Fruit fly (Drosophila melanogaster) whole organism, wandering third instar larva: Measurements from ENCODE around the gene CG31904.

ENCODE experiments used
- Abd-B ChIP-seq: fragments of >200 bp; optimal IDR thresholded peaks from 2 replicates; lab custom pipeline; 2017; ENCODE audit warnings: missing biosample characterization, missing genetic modification characterization
- CG32264 ChIP-seq: fragments of 200-800 bp; sonication (Bioruptor generic); optimal IDR thresholded peaks from 2 replicates; lab custom pipeline; 2016; ENCODE audit warnings: missing biosample characterization, missing genetic modification characterization
- CG9705 ChIP-seq: fragments of 200-800 bp; sonication (Bioruptor generic); optimal IDR thresholded peaks from 2 replicates; lab custom pipeline; 2018; ENCODE audit warnings: missing biosample characterization, mild to moderate bottlenecking, missing genetic modification characterization
- CrebA ChIP-seq: fragments of 200-800 bp; sonication (Bioruptor generic); optimal IDR thresholded peaks from 2 replicates; lab custom pipeline; 2016; ENCODE audit warnings: missing biosample characterization, mild to moderate bottlenecking, missing genetic modification characterization, borderline replicate concordance
- Dfd ChIP-seq: fragments of >200 bp; optimal IDR thresholded peaks from 2 replicates; lab custom pipeline; 2017; ENCODE audit warnings: missing biosample characterization, missing genetic modification characterization
- Dif ChIP-seq: fragments of 200-275, 200-300 bp; sonication (Bioruptor generic); optimal IDR thresholded peaks from 2 replicates; lab custom pipeline; 2018; ENCODE audit warnings: missing biosample characterization, missing genetic modification characterization; ENCODE audit not compliant: partially characterized antibody
- HLH106 ChIP-seq: fragments of 200-800 bp; optimal IDR thresholded peaks from 3 replicates; lab custom pipeline; 2019; ENCODE audit warnings: missing biosample characterization, mild to moderate bottlenecking, missing genetic modification characterization, moderate library complexity
- Hr78 ChIP-seq: fragments of >200 bp; optimal IDR thresholded peaks from 2 replicates; lab custom pipeline; 2017; ENCODE audit warnings: missing biosample characterization, missing genetic modification characterization
- Hr83 ChIP-seq: fragments of 200-300 bp; sonication (Bioruptor generic); optimal IDR thresholded peaks from 2 replicates; lab custom pipeline; 2016; ENCODE audit warnings: missing biosample characterization, mild to moderate bottlenecking, missing genetic modification characterization, moderate library complexity; ENCODE audit not compliant: poor library complexity, severe bottlenecking
- Jra ChIP-seq: sonication (Bioruptor generic); optimal IDR thresholded peaks from 2 replicates; lab custom pipeline; 2016; ENCODE audit warnings: missing biosample characterization, missing genetic modification characterization
- Myc ChIP-seq: fragments of >200 bp; optimal IDR thresholded peaks from 2 replicates; lab custom pipeline; 2017
- N ChIP-seq: fragments of >200 bp; optimal IDR thresholded peaks from 2 replicates; lab custom pipeline; 2018; ENCODE audit warnings: missing biosample characterization, missing external identifiers, missing genetic modification characterization
- OdsH ChIP-seq: fragments of 200-800 bp; sonication (Bioruptor generic); optimal IDR thresholded peaks from 2 replicates; lab custom pipeline; 2016; ENCODE audit warnings: missing biosample characterization, mild to moderate bottlenecking, missing genetic modification characterization
- Rel ChIP-seq, 2 experiments: fragments of 200-800 bp; sonication (Bioruptor generic) in 1 of 2; optimal IDR thresholded peaks; 2 replicates in 1 of 2; 3 replicates in 1 of 2; lab custom pipeline; 2016 to 2019; ENCODE audit warnings: mild to moderate bottlenecking in 2 of 2, missing biosample characterization in 2 of 2, missing genetic modification characterization in 2 of 2, moderate library complexity in 1 of 2
- Sp1 ChIP-seq: fragments of 200-800 bp; sonication (Bioruptor generic); optimal IDR thresholded peaks from 3 replicates; lab custom pipeline; 2019; ENCODE audit warnings: missing biosample characterization, mild to moderate bottlenecking, missing genetic modification characterization, moderate library complexity
- Vsx2 ChIP-seq: fragments of 200-300, 225-300 bp; sonication (Bioruptor generic); optimal IDR thresholded peaks from 2 replicates; lab custom pipeline; 2018; ENCODE audit warnings: missing biosample characterization, missing genetic modification characterization; ENCODE audit not compliant: partially characterized antibody
- br ChIP-seq: fragments of 200-800 bp; sonication (Bioruptor generic); optimal IDR thresholded peaks from 2 replicates; lab custom pipeline; 2016; ENCODE audit warnings: missing biosample characterization, missing genetic modification characterization
- brk ChIP-seq: fragments of 200-800 bp; sonication (Bioruptor generic); optimal IDR thresholded peaks from 2 replicates; lab custom pipeline; 2016; ENCODE audit warnings: missing biosample characterization, mild to moderate bottlenecking, missing genetic modification characterization
- dl ChIP-seq, 2 experiments: fragments of 175-275, 200-275 bp in 1 of 2; fragments of 200-275 bp in 1 of 2; sonication (Bioruptor generic); optimal IDR thresholded peaks; lab custom pipeline; 2018; ENCODE audit warnings: mild to moderate bottlenecking in 2 of 2, missing biosample characterization in 2 of 2, missing genetic modification characterization in 2 of 2, moderate library complexity in 2 of 2; ENCODE audit not compliant: partially characterized antibody in 2 of 2, insufficient read depth in 1 of 2
- dmrt93B ChIP-seq: fragments of 200-800 bp; sonication (Bioruptor generic); optimal IDR thresholded peaks from 2 replicates; lab custom pipeline; 2018; ENCODE audit warnings: missing biosample characterization, mild to moderate bottlenecking, missing genetic modification characterization
- dsf ChIP-seq: sonication (Bioruptor generic); optimal IDR thresholded peaks from 2 replicates; lab custom pipeline; 2016; ENCODE audit warnings: missing biosample characterization, missing genetic modification characterization, borderline replicate concordance
- ey ChIP-seq: fragments of 200-800 bp; sonication (Bioruptor generic); optimal IDR thresholded peaks from 2 replicates; lab custom pipeline; 2016; ENCODE audit warnings: missing biosample characterization, missing genetic modification characterization
- foxo ChIP-seq, 2 experiments: fragments of 200-800 bp; sonication (Bioruptor generic); optimal IDR thresholded peaks; 2 replicates in 1 of 2; 3 replicates in 1 of 2; lab custom pipeline; 2016 to 2017; ENCODE audit warnings: missing biosample characterization in 2 of 2, missing genetic modification characterization in 2 of 2
- h ChIP-seq: fragments of 200-800 bp; sonication (Bioruptor generic); optimal IDR thresholded peaks from 3 replicates; lab custom pipeline; 2016; ENCODE audit warnings: missing biosample characterization, mild to moderate bottlenecking, missing genetic modification characterization
- jim ChIP-seq: fragments of 175-275, 200-325 bp; sonication (Bioruptor generic); optimal IDR thresholded peaks from 2 replicates; lab custom pipeline; 2016; ENCODE audit warnings: missing biosample characterization, mild to moderate bottlenecking, missing genetic modification characterization
- lola ChIP-seq: fragments of >200 bp; optimal IDR thresholded peaks from 2 replicates; lab custom pipeline; 2017; ENCODE audit warnings: missing biosample characterization, missing genetic modification characterization
- pan ChIP-seq: fragments of >200 bp; optimal IDR thresholded peaks from 2 replicates; lab custom pipeline; 2017
- rgr ChIP-seq: fragments of 200-800 bp; sonication (Bioruptor generic); optimal IDR thresholded peaks from 3 replicates; lab custom pipeline; 2016; ENCODE audit warnings: missing biosample characterization, mild to moderate bottlenecking, missing genetic modification characterization
- sage ChIP-seq: fragments of 200-800 bp; sonication (Bioruptor generic); optimal IDR thresholded peaks from 2 replicates; lab custom pipeline; 2016; ENCODE audit warnings: missing biosample characterization, mild to moderate bottlenecking, missing genetic modification characterization
- sv ChIP-seq: fragments of 200-800 bp; sonication (Bioruptor generic); optimal IDR thresholded peaks from 3 replicates; lab custom pipeline; 2016; ENCODE audit warnings: missing biosample characterization, missing genetic modification characterization
- tai ChIP-seq: sonication (Bioruptor generic); optimal IDR thresholded peaks from 2 replicates; lab custom pipeline; 2016; ENCODE audit warnings: missing biosample characterization, missing genetic modification characterization
- usp ChIP-seq: fragments of >200 bp; optimal IDR thresholded peaks from 2 replicates; lab custom pipeline; 2017; ENCODE audit warnings: missing biosample characterization, missing genetic modification characterization
- woc ChIP-seq: sonication (Bioruptor generic); optimal IDR thresholded peaks from 2 replicates; lab custom pipeline; 2016; ENCODE audit warnings: missing biosample characterization, mild to moderate bottlenecking, missing genetic modification characterization

CG31904 gene

DNA sequence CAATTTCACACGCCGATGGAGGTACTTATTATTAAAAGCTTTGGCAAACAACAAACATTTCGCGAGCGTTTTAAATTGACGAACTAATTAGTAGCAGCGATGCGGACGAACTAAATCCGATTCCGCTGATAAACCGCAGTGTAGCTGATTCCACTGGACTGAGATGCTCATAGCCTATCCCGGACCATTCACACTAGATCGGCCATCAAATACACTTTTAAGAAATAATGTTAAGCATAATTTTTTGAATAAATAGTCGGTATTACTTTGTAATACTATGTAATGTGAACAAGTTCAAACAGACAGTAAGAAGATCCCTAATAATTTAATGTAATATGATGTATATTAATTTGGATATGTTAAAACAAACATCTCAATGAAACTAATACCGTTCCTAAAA lies 15.9 kb downstream of the CG31904 start, which contains the start of gene CG13794:
Gene CG13794 (minus strand): TSS at position 101 of the 400 bp plus-strand sequence.
- TF ChIP-seq brk (GFP tag; lab: Kevin White, UChicago) (no peak), h (GFP tag; lab: Kevin White, UChicago) (no peak), Vsx2 (no peak), Dif (GFP tag; lab: Kevin White, UChicago) (no peak), sage (GFP tag; lab: Kevin White, UChicago) (no peak), Jra (GFP tag; lab: Kevin White, UChicago) (no peak), dmrt93B (no peak), usp (no peak), CrebA (no peak), pan (lab: Kevin White, UChicago) (no peak), tai (GFP tag; lab: Kevin White, UChicago) (no peak), Sp1 (GFP tag; lab: Kevin White, UChicago) (no peak), br (GFP tag; lab: Kevin White, UChicago) (no peak), Abd-B (no peak)

dm6 chr2L:7722102-7722501 lies 16.5 kb downstream of the CG31904 start:
- TF ChIP-seq Myc (lab: Kevin White, UChicago): no peak
- TF ChIP-seq Dfd (GFP tag; lab: Kevin White, UChicago): peak; percentile 69
- TF ChIP-seq, all 38 proteins: peak for 1

DNA sequence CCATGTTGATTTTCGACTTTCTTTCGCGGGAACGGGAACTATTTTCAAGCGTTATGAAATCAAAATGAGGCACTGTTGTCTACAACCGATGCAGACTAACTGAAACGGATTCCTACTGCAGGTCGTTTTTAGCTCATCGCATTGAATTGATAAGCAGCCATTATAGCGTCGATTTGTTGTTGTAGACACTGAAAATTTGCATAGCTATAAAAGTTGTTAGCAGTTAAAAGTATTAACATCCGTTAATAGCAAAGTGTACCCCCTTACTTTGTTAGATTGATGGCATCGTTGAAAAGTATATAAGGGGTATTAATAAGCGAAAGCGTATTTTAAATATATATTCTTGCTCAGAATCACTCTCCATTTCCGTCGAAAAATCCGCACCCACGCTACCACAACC lies 19.2 kb downstream of the CG31904 start, which contains the start of gene CG13793:
Gene CG13793 (minus strand): TSS at position 101 of the 400 bp plus-strand sequence.
- no peak for TF ChIP-seq foxo (GFP tag; optimal IDR thresholded peaks at IDR 0.05; lab: Kevin White, UChicago)
- TF ChIP-seq lola (GFP tag; lab: Kevin White, UChicago): no peak
- TF ChIP-seq sv: no peak
- TF ChIP-seq Myc (lab: Kevin White, UChicago): no peak
- no peak for TF ChIP-seq CG9705
- no peak for TF ChIP-seq Rel (GFP tag; optimal IDR thresholded peaks at IDR 0.05; lab: Kevin White, UChicago)
- no peak for TF ChIP-seq Rel (tag; optimal IDR thresholded peaks at IDR 0.05; lab: Kevin White, UChicago)
- no peak for TF ChIP-seq brk (GFP tag; lab: Kevin White, UChicago)
- no peak for TF ChIP-seq dmrt93B
- TF ChIP-seq jim: no peak
- no peak for TF ChIP-seq Hr78 (GFP tag; lab: Kevin White, UChicago)
- TF ChIP-seq tai (GFP tag; lab: Kevin White, UChicago): no peak
- TF ChIP-seq Abd-B: no peak
- TF ChIP-seq usp: no peak
- no peak for TF ChIP-seq ey (GFP tag; lab: Kevin White, UChicago)

DNA sequence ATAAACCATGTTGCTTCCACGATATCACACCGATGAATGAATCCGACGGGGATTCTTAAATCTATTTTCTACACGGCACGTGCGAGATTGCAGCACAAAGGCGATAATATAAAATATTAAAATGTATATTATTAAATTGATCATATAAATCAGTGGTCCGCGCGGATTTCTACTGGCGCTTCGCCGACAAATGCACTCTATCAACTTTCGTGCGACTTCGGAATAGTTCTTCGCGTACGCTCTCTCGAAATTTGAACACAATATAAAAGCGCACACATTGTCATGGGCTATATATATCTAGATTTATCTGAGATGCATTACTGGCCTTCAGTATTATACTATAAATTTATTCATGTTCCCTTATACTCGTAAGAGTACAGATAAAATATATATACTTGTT lies 22.1 kb downstream of the CG31904 start, which contains the start of gene CG33296:
Gene CG33296 (minus strand): TSS at position 101 of the 400 bp plus-strand sequence.
- TF ChIP-seq N (GFP tag; lab: Kevin White, UChicago): no peak
- no peak for TF ChIP-seq pan (lab: Kevin White, UChicago)
- no peak for TF ChIP-seq OdsH (GFP tag; lab: Kevin White, UChicago)
- TF ChIP-seq br (GFP tag; lab: Kevin White, UChicago): no peak
- no peak for TF ChIP-seq usp
- TF ChIP-seq CG9705: no peak
- no peak for TF ChIP-seq dmrt93B
- TF ChIP-seq Vsx2: no peak
- no peak for TF ChIP-seq Myc (lab: Kevin White, UChicago)
- TF ChIP-seq rgr: no peak
- no peak for TF ChIP-seq Sp1 (GFP tag; lab: Kevin White, UChicago)
- no peak for TF ChIP-seq sage (GFP tag; lab: Kevin White, UChicago)
- TF ChIP-seq HLH106 (tag; lab: Kevin White, UChicago): no peak
- TF ChIP-seq dl (GFP tag; optimal IDR thresholded peaks at IDR 0.05; lab: Kevin White, UChicago; ENCODE audit: insufficient read depth in 1 of 2, partially characterized antibody in 2 of 2): no peak
- TF ChIP-seq Hr78 (GFP tag; lab: Kevin White, UChicago): no peak
- no peak for TF ChIP-seq foxo (GFP tag; optimal IDR thresholded peaks at IDR 0.05; lab: Kevin White, UChicago)
- TF ChIP-seq brk (GFP tag; lab: Kevin White, UChicago): no peak
- no peak for TF ChIP-seq Jra (GFP tag; lab: Kevin White, UChicago)

DNA sequence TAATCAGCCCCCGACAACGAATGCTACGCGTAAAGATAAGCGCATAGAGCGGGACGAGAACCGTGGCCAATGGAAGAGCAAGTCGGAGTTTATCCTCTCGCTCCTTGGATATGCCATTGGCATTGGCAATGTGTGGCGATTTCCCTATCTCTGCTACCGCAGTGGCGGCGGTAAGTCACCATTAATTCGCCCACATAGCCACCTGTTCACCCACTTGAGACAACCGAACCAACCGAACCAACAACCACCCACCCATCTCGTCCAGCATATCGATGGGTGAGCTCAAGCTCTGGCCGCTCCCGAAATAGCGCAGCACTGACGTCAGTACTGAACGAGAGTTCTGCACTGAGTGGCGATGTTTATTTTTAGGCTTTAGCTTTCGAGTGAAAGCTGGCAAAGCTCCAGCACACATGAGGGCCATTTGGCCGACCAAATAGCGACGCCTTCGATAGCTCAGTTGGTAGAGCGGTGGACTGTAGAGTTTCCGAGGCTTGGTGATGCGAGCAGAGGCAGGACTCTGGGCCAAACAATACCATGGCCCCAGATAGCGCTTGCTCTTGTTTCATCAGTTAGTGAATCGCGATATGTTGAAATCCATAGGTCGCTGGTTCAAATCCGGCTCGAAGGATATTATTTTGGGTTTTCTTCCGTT lies 27.4 kb downstream of the CG31904 start:
- TF ChIP-seq dsf (GFP tag; lab: Kevin White, UChicago) (no peak), h (GFP tag; lab: Kevin White, UChicago) (no peak), HLH106 (tag; lab: Kevin White, UChicago) (no peak), CG32264 (GFP tag; lab: Kevin White, UChicago) (no peak), woc (GFP tag; lab: Kevin White, UChicago) (no peak), sage (GFP tag; lab: Kevin White, UChicago) (no peak), Hr83 (GFP tag; lab: Kevin White, UChicago) (no peak), pan (lab: Kevin White, UChicago) (no peak), Hr78 (GFP tag; lab: Kevin White, UChicago) (no peak), foxo (GFP tag; optimal IDR thresholded peaks at IDR 0.05; lab: Kevin White, UChicago) (no peak)
